Fruit fly (Drosophila melanogaster) whole organism, adult: ENCODE data around the gene Mkp3.

ENCODE experiments used
- CG12768 ChIP-seq: fragments of 200-800 bp; sonication (Bioruptor generic); optimal IDR thresholded peaks from 2 replicates; lab custom pipeline; 2017; ENCODE audit warnings: missing biosample characterization, missing genetic modification characterization, mild to moderate bottlenecking, moderate library complexity, missing genetic modification reagents
- Hr96 ChIP-seq: fragments of 200-800 bp; sonication (Bioruptor generic); optimal IDR thresholded peaks from 2 replicates; lab custom pipeline; 2016; ENCODE audit warnings: missing biosample characterization, missing genetic modification characterization
- cnc ChIP-seq, 2 experiments: fragments of >200 bp; optimal IDR thresholded peaks; 2 replicates each; lab custom pipeline; 2017
- tj ChIP-seq: fragments of 200-800 bp; sonication (Bioruptor generic); optimal IDR thresholded peaks from 3 replicates; lab custom pipeline; 2017; ENCODE audit warnings: missing biosample characterization, mild to moderate bottlenecking, missing genetic modification characterization, moderate library complexity

DNA sequence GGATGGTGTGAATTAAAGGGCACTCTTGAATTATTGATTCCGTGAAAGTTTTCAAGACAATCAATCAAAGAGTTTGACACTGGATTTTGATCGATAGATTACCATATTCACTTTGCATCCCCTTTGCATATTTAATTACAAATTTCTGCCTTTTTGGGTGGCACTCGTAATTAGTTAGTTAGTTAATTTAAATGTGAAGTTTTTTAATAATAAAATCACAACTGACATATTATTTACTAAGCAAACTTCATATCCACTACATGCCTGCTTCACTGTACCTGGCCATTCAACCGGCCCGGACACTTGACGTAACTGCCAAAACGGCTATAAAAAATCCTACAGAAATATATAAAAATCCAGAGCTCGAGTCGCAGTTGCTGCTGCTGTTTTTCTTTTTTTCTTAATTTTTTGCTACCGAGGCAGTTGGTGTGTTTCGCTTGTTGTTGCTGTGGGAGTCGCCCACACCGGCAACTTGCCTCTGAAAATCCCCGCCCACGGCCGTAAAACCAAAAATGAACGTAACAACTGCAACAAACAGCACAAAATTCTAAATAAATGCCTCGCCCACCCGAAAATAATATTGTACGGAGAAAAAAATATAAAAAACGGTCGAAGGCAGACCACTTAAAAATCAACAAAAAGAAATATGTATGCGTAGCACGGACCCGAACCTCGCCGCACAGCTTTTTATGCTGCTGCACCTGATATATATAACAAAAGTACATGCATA lies 11.4 kb downstream of the Mkp3 start:
- TF ChIP-seq Hr96 (GFP tag; lab: Kevin White, UChicago): no peak
- TF ChIP-seq cnc (optimal IDR thresholded peaks at IDR 0.05; lab: Kevin White, UChicago): no peak
- TF ChIP-seq tj (GFP tag; lab: Kevin White, UChicago): no peak
- TF ChIP-seq CG12768 (GFP tag; lab: Kevin White, UChicago): no peak
